Worm (Caenorhabditis elegans) whole organism, L1 larva: ENCODE measurements around the gene F01F1.14.

Source experiments
- ama-1 ChIP-seq: fragments of 150-350 bp; optimal IDR thresholded peaks from 2 replicates; lab custom pipeline; 2014
- dpl-1 ChIP-seq, 3 experiments: fragments of 150-350 bp in 2 of 3; sonication (generic microtip) in 1 of 3; optimal IDR thresholded peaks; 2 replicates each; lab custom pipeline; 2014 to 2017; ENCODE audit warnings: missing biosample characterization in 3 of 3, missing genetic modification characterization in 3 of 3, missing genetic modification reagents in 3 of 3
- lin-39 ChIP-seq: fragments of 150-350 bp; optimal IDR thresholded peaks from 2 replicates; lab custom pipeline; 2014; ENCODE audit warnings: missing biosample characterization, missing genetic modification reagents, missing genetic modification characterization
- zag-1 ChIP-seq: fragments of 150-350 bp; optimal IDR thresholded peaks from 2 replicates; lab custom pipeline; 2014; ENCODE audit warnings: missing biosample characterization, missing genetic modification characterization

ce11 chrIII:5859008-5859407, 23.7 kb downstream of the F01F1.14 start, which contains the start of gene dpf-4:
- TF ChIP-seq zag-1 (tag; lab: Kevin White, UChicago) (no peak), dpl-1 (GFP tag; optimal IDR thresholded peaks at IDR 0.05; lab: Kevin White, UChicago) (no peak), lin-39 (tag; lab: Kevin White, UChicago) (no peak), ama-1 (lab: Kevin White, UChicago) (no peak)
